Worm (Caenorhabditis elegans) whole organism, late embryonic: Measurements from ENCODE around the gene nhr-134.

Source experiments
- C08G9.2 ChIP-seq: sonication (generic microtip); optimal IDR thresholded peaks from 2 replicates; lab custom pipeline; 2016; ENCODE audit warnings: mild to moderate bottlenecking, missing genetic modification characterization, moderate library complexity, missing compliant biosample characterization
- C38D4.7 ChIP-seq: fragments of 200-800 bp; sonication (Bioruptor generic); optimal IDR thresholded peaks from 2 replicates; lab custom pipeline; 2018; ENCODE audit warnings: mild to moderate bottlenecking, missing genetic modification characterization, moderate library complexity, missing compliant biosample characterization
- K09A11.1 ChIP-seq: sonication (generic microtip); optimal IDR thresholded peaks from 2 replicates; lab custom pipeline; 2017; ENCODE audit warnings: antibody characterized with exemption, mild to moderate bottlenecking, missing genetic modification characterization, missing compliant biosample characterization; ENCODE audit not compliant: insufficient read depth
- T23F11.4 ChIP-seq: fragments of 200-800 bp; sonication (Bioruptor generic); optimal IDR thresholded peaks from 2 replicates; lab custom pipeline; 2018; ENCODE audit warnings: mild to moderate bottlenecking, missing genetic modification characterization, missing compliant biosample characterization
- ahr-1 ChIP-seq: sonication (generic microtip); optimal IDR thresholded peaks from 2 replicates; lab custom pipeline; 2016; ENCODE audit warnings: missing genetic modification characterization, missing compliant biosample characterization
- ceh-18 ChIP-seq: sonication (generic microtip); optimal IDR thresholded peaks from 2 replicates; lab custom pipeline; 2016; ENCODE audit warnings: missing genetic modification characterization, missing compliant biosample characterization
- ceh-2 ChIP-seq: sonication (generic microtip); optimal IDR thresholded peaks from 2 replicates; lab custom pipeline; 2016; ENCODE audit warnings: missing genotype, missing genetic modification characterization, missing compliant biosample characterization
- ceh-30 ChIP-seq: fragments of 150-350 bp; optimal IDR thresholded peaks from 2 replicates; lab custom pipeline; 2014; ENCODE audit warnings: missing biosample characterization, missing genetic modification characterization
- che-1 ChIP-seq: sonication (generic microtip); optimal IDR thresholded peaks from 2 replicates; lab custom pipeline; 2016; ENCODE audit warnings: mild to moderate bottlenecking, missing genetic modification characterization, missing compliant biosample characterization
- dmd-4 ChIP-seq: sonication (generic microtip); optimal IDR thresholded peaks from 2 replicates; lab custom pipeline; 2016; ENCODE audit warnings: borderline replicate concordance, missing genetic modification characterization, missing compliant biosample characterization
- elt-4 ChIP-seq: sonication (generic microtip); optimal IDR thresholded peaks from 2 replicates; lab custom pipeline; 2016; ENCODE audit warnings: missing genetic modification characterization, missing compliant biosample characterization
- fkh-10 ChIP-seq: fragments of 150-350 bp; optimal IDR thresholded peaks from 2 replicates; lab custom pipeline; 2014; ENCODE audit warnings: missing biosample characterization, missing genetic modification reagents, missing genetic modification characterization
- fkh-6 ChIP-seq: sonication (generic microtip); optimal IDR thresholded peaks from 2 replicates; lab custom pipeline; 2016; ENCODE audit warnings: missing genetic modification characterization, missing compliant biosample characterization
- hlh-13 ChIP-seq: fragments of 200-800 bp; sonication (Bioruptor generic); optimal IDR thresholded peaks from 2 replicates; lab custom pipeline; 2018; ENCODE audit warnings: mild to moderate bottlenecking, missing genetic modification characterization, missing compliant biosample characterization
- hlh-15 ChIP-seq: sonication (generic microtip); optimal IDR thresholded peaks from 2 replicates; lab custom pipeline; 2016; ENCODE audit warnings: missing genetic modification characterization, missing compliant biosample characterization
- hlh-30 ChIP-seq: sonication (generic microtip); optimal IDR thresholded peaks from 2 replicates; lab custom pipeline; 2017; ENCODE audit warnings: antibody characterized with exemption, missing genetic modification characterization, missing compliant biosample characterization; ENCODE audit not compliant: insufficient read depth
- lin-11 ChIP-seq: fragments of 200-800 bp; sonication (Bioruptor generic); optimal IDR thresholded peaks from 2 replicates; lab custom pipeline; 2018; ENCODE audit warnings: mild to moderate bottlenecking, missing genetic modification characterization, missing compliant biosample characterization
- madf-2 ChIP-seq: sonication (generic microtip); optimal IDR thresholded peaks from 2 replicates; lab custom pipeline; 2017; ENCODE audit warnings: missing genetic modification characterization, missing compliant biosample characterization
- mec-3 ChIP-seq: sonication (generic microtip); optimal IDR thresholded peaks from 2 replicates; lab custom pipeline; 2016; ENCODE audit warnings: borderline replicate concordance, missing genetic modification characterization, missing compliant biosample characterization
- nfya-1 ChIP-seq: sonication (generic microtip); optimal IDR thresholded peaks from 2 replicates; lab custom pipeline; 2017; ENCODE audit warnings: missing genetic modification characterization, mild to moderate bottlenecking, missing compliant biosample characterization, antibody characterized with exemption, moderate library complexity
- nhr-232 ChIP-seq: sonication (generic microtip); optimal IDR thresholded peaks from 2 replicates; lab custom pipeline; 2016; ENCODE audit warnings: missing genetic modification characterization, missing compliant biosample characterization
- npax-4 ChIP-seq: sonication (generic microtip); optimal IDR thresholded peaks from 2 replicates; lab custom pipeline; 2016; ENCODE audit warnings: missing genetic modification characterization, missing compliant biosample characterization
- odd-2 ChIP-seq: sonication (generic microtip); optimal IDR thresholded peaks from 2 replicates; lab custom pipeline; 2017; ENCODE audit warnings: antibody characterized with exemption, mild to moderate bottlenecking, missing genetic modification characterization, missing compliant biosample characterization
- pag-3 ChIP-seq: sonication (generic microtip); optimal IDR thresholded peaks from 2 replicates; lab custom pipeline; 2016; ENCODE audit warnings: missing compliant biosample characterization, missing genetic modification characterization, borderline replicate concordance
- pax-1 ChIP-seq: fragments of 150-350 bp; optimal IDR thresholded peaks from 2 replicates; lab custom pipeline; 2014; ENCODE audit warnings: missing biosample characterization, missing genetic modification characterization
- pha-2 ChIP-seq: sonication (generic microtip); optimal IDR thresholded peaks from 2 replicates; lab custom pipeline; 2017; ENCODE audit warnings: mild to moderate bottlenecking, missing genetic modification characterization, missing compliant biosample characterization
- pha-4 ChIP-seq: fragments of 150-350 bp; optimal IDR thresholded peaks from 2 replicates; lab custom pipeline; 2018; ENCODE audit warnings: missing biosample characterization, missing genetic modification reagents, missing genetic modification characterization
- syd-9 ChIP-seq: sonication (generic microtip); optimal IDR thresholded peaks from 2 replicates; lab custom pipeline; 2016; ENCODE audit warnings: mild to moderate bottlenecking, missing genetic modification characterization, moderate library complexity, missing compliant biosample characterization
- tbx-2 ChIP-seq: sonication (generic microtip); optimal IDR thresholded peaks from 2 replicates; lab custom pipeline; 2016; ENCODE audit warnings: missing genetic modification characterization, missing compliant biosample characterization
- tbx-7 ChIP-seq: sonication (generic microtip); optimal IDR thresholded peaks from 2 replicates; lab custom pipeline; 2016; ENCODE audit warnings: missing genotype, missing genetic modification characterization, missing compliant biosample characterization
- unc-86 ChIP-seq: sonication (generic microtip); optimal IDR thresholded peaks from 2 replicates; lab custom pipeline; 2016; ENCODE audit warnings: missing genetic modification characterization, missing compliant biosample characterization
- zip-5 ChIP-seq: sonication (generic microtip); optimal IDR thresholded peaks from 2 replicates; lab custom pipeline; 2016; ENCODE audit warnings: missing genetic modification characterization, missing compliant biosample characterization
- ztf-16 ChIP-seq: sonication (generic microtip); optimal IDR thresholded peaks from 2 replicates; lab custom pipeline; 2017; ENCODE audit warnings: missing genetic modification characterization, missing compliant biosample characterization

nhr-134 gene

DNA sequence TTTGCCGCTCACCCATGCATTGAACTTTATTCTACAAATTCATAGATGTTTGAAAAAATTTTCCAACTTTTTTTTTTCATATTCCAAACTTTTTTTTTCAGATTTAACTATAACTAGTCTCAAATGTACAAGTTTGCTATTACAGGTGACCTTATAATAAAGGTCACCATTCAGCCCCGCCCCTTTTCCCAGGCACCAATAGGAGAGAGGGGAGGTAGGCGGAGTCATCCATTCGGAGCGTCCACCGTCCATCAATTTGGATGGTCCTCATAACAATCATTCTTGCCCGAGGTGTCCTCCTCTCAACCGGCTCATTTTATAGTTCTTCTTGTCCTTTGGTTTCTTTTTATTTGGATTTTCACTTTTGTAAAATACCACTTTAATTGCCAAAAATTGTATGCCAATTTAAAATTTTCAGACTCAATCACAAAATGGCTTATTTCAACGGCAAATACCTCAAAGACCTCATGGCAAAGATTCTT lies 43.1 kb upstream of the nhr-134 start, which contains the start of gene Y5H2B.3:
Y5H2B.3 (plus strand) TSS at position 432 of the 482 bp plus-strand sequence.
- TF ChIP-seq ztf-16 (tag; lab: Kevin White, UChicago) = no peak
- TF ChIP-seq elt-4 (tag; lab: Kevin White, UChicago) = no peak
- no peak for TF ChIP-seq C08G9.2
- TF ChIP-seq pha-4 (tag; lab: Kevin White, UChicago) = no peak
- peak; percentile 60 for TF ChIP-seq nfya-1
- TF ChIP-seq zip-5 (tag; lab: Kevin White, UChicago) = no peak
- TF ChIP-seq dmd-4 = no peak

DNA sequence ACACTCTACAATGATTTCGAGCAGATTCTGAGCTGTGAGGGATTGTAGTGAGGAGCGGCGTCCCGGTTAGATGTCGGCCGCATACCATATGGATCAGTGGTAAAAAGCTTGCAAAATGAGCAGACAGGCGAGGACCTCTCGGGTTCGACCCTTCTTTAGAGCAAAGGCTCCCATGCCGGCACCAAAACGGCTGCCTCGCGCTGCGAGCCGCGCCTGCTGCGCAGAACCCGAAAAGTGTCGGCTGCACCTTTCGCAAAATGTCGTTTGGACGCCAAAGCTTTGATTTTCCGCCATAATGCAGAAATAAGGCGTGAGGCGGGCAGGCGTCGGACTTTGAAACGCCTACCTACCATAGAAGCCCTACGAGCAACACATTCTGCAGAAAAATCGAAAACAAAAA lies 40.6 kb upstream of the nhr-134 start:
- TF ChIP-seq C08G9.2 = no peak
- TF ChIP-seq che-1 (tag; lab: Kevin White, UChicago) = no peak
- TF ChIP-seq npax-4 (tag; lab: Kevin White, UChicago) = no peak
- TF ChIP-seq fkh-10 (GFP tag; lab: Kevin White, UChicago) = no peak
- TF ChIP-seq tbx-7 = no peak
- TF ChIP-seq ceh-2 (tag; lab: Kevin White, UChicago) = no peak
- no peak for TF ChIP-seq tbx-2
- TF ChIP-seq K09A11.1 (tag; lab: Kevin White, UChicago) = no peak
- no peak for TF ChIP-seq madf-2 (tag; lab: Kevin White, UChicago)
- no peak for TF ChIP-seq ahr-1 (tag; lab: Kevin White, UChicago)
- TF ChIP-seq lin-11 (tag; lab: Kevin White, UChicago) = no peak

DNA sequence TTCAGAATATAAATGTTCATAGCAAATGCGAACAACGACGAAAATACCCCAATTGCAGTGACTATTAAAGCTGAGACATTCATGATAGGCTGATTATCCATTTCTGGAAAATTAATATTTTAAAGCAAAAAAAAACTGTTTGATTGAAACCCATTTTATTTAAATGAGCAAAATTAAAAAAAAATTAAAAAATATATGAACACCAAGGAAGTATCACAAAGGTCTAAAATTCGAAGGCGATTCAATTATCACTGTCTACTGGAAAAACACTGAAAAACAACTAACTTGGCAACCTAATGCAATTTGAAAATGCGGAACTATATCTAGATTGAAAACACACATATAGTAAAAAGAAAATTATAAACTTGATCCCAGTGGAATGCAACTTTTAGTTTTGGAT lies 39.9 kb upstream of the nhr-134 start, which contains the start of gene srbc-42:
srbc-42 (minus strand) TSS at position 101 of the 400 bp plus-strand sequence.
- TF ChIP-seq pax-1 (tag; lab: Kevin White, UChicago) = no peak
- TF ChIP-seq odd-2 = no peak
- no peak for TF ChIP-seq C38D4.7 (GFP tag; lab: Kevin White, UChicago)
- no peak for TF ChIP-seq hlh-30 (tag; lab: Kevin White, UChicago)

DNA sequence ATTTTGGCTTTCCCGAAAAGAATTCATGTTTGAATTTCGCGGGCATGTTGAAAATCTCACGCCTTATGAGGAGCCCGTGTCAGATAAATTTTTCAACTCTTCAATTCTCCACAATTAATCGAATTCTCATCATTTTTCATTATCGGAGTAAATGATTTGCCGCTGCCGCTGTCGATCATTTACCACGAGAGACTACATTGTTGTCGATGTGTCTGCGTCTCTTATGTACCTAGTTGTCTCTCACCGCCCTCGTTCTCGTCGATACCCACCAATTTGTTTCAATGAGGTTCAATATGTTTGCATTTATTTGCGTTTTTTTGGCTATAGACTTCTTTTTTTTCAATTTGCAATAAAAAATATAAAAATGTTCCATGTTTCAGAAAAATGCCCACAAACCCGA lies 38.9 kb upstream of the nhr-134 start, which contains the start of gene nhr-13:
nhr-13 (plus strand) TSS at position 369 of the 400 bp plus-strand sequence.
- TF ChIP-seq hlh-30 (tag; lab: Kevin White, UChicago) (no peak), pha-4 (tag; lab: Kevin White, UChicago) (no peak)

DNA sequence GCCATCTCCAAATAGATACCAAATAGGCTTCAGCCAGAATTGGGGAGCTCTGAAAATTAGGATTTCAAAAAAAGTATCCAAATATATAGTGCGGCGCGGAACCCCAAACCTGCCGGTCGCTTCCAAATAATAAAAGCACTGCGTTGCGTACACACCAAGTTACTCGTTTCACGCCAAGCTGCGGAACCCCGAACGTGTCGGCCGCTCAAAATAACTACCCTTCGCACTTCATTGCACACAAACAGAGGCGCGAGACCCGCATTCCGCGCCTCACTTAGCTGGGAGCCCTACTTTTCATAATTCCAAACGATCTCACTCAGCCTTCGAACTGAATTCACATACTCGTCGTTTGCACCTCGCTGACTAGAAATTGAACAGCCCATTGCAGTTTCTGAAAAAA lies 31.4 kb upstream of the nhr-134 start:
- no peak for TF ChIP-seq ceh-18
- TF ChIP-seq elt-4 (tag; lab: Kevin White, UChicago) = no peak
- TF ChIP-seq syd-9 = no peak
- no peak for TF ChIP-seq unc-86 (tag; lab: Kevin White, UChicago)
- TF ChIP-seq odd-2 = no peak
- TF ChIP-seq C08G9.2 = no peak
- no peak for TF ChIP-seq pag-3
- no peak for TF ChIP-seq nfya-1
- no peak for TF ChIP-seq mec-3 (tag; lab: Kevin White, UChicago)
- TF ChIP-seq ahr-1 (tag; lab: Kevin White, UChicago) = no peak
- TF ChIP-seq npax-4 (tag; lab: Kevin White, UChicago) = no peak
- TF ChIP-seq hlh-13 = no peak
- no peak for TF ChIP-seq hlh-15 (tag; lab: Kevin White, UChicago)
- TF ChIP-seq fkh-6 (tag; lab: Kevin White, UChicago) = no peak

DNA sequence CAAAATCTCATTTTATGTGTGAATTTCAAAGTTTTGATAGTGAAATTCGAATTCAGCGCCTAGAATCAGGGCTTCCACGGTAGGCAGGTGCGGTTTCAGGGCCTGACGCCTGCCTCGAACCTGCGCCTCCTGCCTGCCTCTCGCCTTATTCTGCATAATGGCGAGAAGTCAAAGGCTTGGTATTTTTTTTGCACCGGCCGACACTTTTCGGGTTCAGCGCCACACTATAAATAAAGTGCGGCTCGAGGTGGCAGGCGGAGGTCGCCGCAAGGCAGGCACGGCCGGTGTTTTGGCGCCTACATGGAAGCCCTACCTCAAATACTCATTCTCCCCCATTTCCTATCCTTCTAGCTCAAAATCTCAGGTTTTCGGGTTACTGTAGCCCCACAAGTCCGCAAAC lies 30.6 kb upstream of the nhr-134 start:
- no peak for TF ChIP-seq madf-2 (tag; lab: Kevin White, UChicago)
- no peak for TF ChIP-seq T23F11.4
- no peak for TF ChIP-seq ceh-30 (tag; lab: Kevin White, UChicago)
- TF ChIP-seq zip-5 (tag; lab: Kevin White, UChicago) = no peak
- TF ChIP-seq pha-2 = no peak
- TF ChIP-seq nhr-232 = no peak
- TF ChIP-seq hlh-13 = no peak
- TF ChIP-seq, all 69 proteins: peak for 0
